Worm (Caenorhabditis elegans) whole organism, L1 larva: ENCODE results near the gene esyt-2.

Experiments used
- ceh-90 ChIP-seq: sonication (generic microtip); optimal IDR thresholded peaks from 2 replicates; lab custom pipeline; 2016; ENCODE audit warnings: missing genetic modification characterization, missing compliant biosample characterization
- efl-3 ChIP-seq: fragments of 200-800 bp; sonication (Bioruptor generic); optimal IDR thresholded peaks from 2 replicates; lab custom pipeline; 2018; ENCODE audit warnings: mild to moderate bottlenecking, missing genetic modification characterization, missing compliant biosample characterization
- fkh-10 ChIP-seq: sonication (generic microtip); optimal IDR thresholded peaks from 2 replicates; lab custom pipeline; 2017; ENCODE audit warnings: missing biosample characterization, missing genetic modification reagents, missing genetic modification characterization
- fos-1 ChIP-seq: fragments of 150-350 bp; optimal IDR thresholded peaks from 2 replicates; lab custom pipeline; 2014; ENCODE audit warnings: missing biosample characterization, missing genetic modification characterization
- hlh-4 ChIP-seq: sonication (generic microtip); optimal IDR thresholded peaks from 2 replicates; lab custom pipeline; 2016; ENCODE audit warnings: mild to moderate bottlenecking, missing genetic modification characterization, missing compliant biosample characterization
- jun-1 ChIP-seq: fragments of 150-350 bp; optimal IDR thresholded peaks from 2 replicates; lab custom pipeline; 2014; ENCODE audit warnings: missing biosample characterization, missing genetic modification reagents, missing genetic modification characterization
- lsy-2 ChIP-seq, 2 experiments: fragments of 150-350 bp; optimal IDR thresholded peaks; 2 replicates each; lab custom pipeline; 2014; ENCODE audit warnings: missing biosample characterization in 2 of 2, missing genetic modification characterization in 2 of 2
- mdl-1 ChIP-seq, 2 experiments: fragments of 150-350 bp; optimal IDR thresholded peaks; 2 replicates each; lab custom pipeline; 2014 to 2017; ENCODE audit warnings: missing biosample characterization in 2 of 2, missing genetic modification characterization in 2 of 2, inconsistent platforms in 1 of 2
- nhr-77 ChIP-seq: fragments of 150-350 bp; optimal IDR thresholded peaks from 2 replicates; lab custom pipeline; 2014; ENCODE audit warnings: missing biosample characterization, missing genetic modification characterization
- sox-4 ChIP-seq: sonication (generic microtip); optimal IDR thresholded peaks from 2 replicates; lab custom pipeline; 2016; ENCODE audit warnings: missing genetic modification characterization, missing compliant biosample characterization
- unc-130 ChIP-seq: fragments of 150-350 bp; optimal IDR thresholded peaks from 2 replicates; lab custom pipeline; 2017; ENCODE audit warnings: missing biosample characterization, missing genetic modification characterization, inconsistent platforms
- unc-62 ChIP-seq: fragments of 150-350 bp; optimal IDR thresholded peaks from 2 replicates; lab custom pipeline; 2014; ENCODE audit warnings: missing biosample characterization, missing genetic modification reagents, missing genetic modification characterization
- zag-1 ChIP-seq: fragments of 150-350 bp; optimal IDR thresholded peaks from 2 replicates; lab custom pipeline; 2014; ENCODE audit warnings: missing biosample characterization, missing genetic modification characterization
- ztf-11 ChIP-seq, 2 experiments: sonication (generic microtip); optimal IDR thresholded peaks; 2 replicates each; lab custom pipeline; 2016 to 2017; ENCODE audit warnings: missing genetic modification characterization in 2 of 2, missing biosample characterization in 1 of 2, missing compliant biosample characterization in 1 of 2

- TF ChIP-seq zag-1 (tag; lab: Kevin White, UChicago) = no peak
- TF ChIP-seq efl-3 (GFP tag; lab: Kevin White, UChicago) = no peak
- no peak for TF ChIP-seq unc-62
- no peak for TF ChIP-seq jun-1 (tag; lab: Kevin White, UChicago)
- no peak for TF ChIP-seq fkh-10 (GFP tag; lab: Kevin White, UChicago)
- TF ChIP-seq ceh-90 = no peak
- TF ChIP-seq mdl-1 (tag; optimal IDR thresholded peaks at IDR 0.05; lab: Kevin White, UChicago) = no peak
- no peak for TF ChIP-seq fos-1 (tag; lab: Kevin White, UChicago)
- TF ChIP-seq lsy-2 (tag; optimal IDR thresholded peaks at IDR 0.05; lab: Kevin White, UChicago) = no peak
- TF ChIP-seq sox-4 (tag; lab: Kevin White, UChicago) = no peak
- TF ChIP-seq unc-130 (tag; lab: Kevin White, UChicago) = no peak
- no peak for TF ChIP-seq hlh-4 (tag; lab: Kevin White, UChicago)
- TF ChIP-seq nhr-77 (tag; lab: Kevin White, UChicago) = no peak
- TF ChIP-seq ztf-11 (tag; optimal IDR thresholded peaks at IDR 0.05; lab: Kevin White, UChicago) = no peak
Observed at ce11 chrIII:6216833-6217466, 13.8 kb downstream of the esyt-2 start, which contains the start of gene hot-4.
